Fruit fly (Drosophila melanogaster) whole organism, pupa: ENCODE data around the gene Atu.

Source experiments
- CG10348 ChIP-seq: fragments of 200-800 bp; sonication (Bioruptor generic); IDR thresholded peaks from 2 replicates; pipeline ENCODE4 v1.3.6; 2022; ENCODE audit warnings: missing biosample characterization, missing genetic modification characterization
- CG12605 ChIP-seq: fragments of 200-800 bp; sonication (Bioruptor generic); IDR thresholded peaks from 2 replicates; pipeline ENCODE4 v1.3.6; 2022; ENCODE audit warnings: missing biosample characterization, missing genetic modification characterization
- CG14655 ChIP-seq: fragments of 200-800 bp; sonication (Bioruptor generic); optimal IDR thresholded peaks from 3 replicates; lab custom pipeline; 2017; ENCODE audit warnings: mild to moderate bottlenecking, missing biosample characterization, missing genetic modification reagents, missing genetic modification characterization
- CG32121 ChIP-seq: fragments of 200-800 bp; sonication (Bioruptor generic); IDR thresholded peaks from 2 replicates; pipeline ENCODE4 v1.3.6; 2022; ENCODE audit warnings: missing biosample characterization, missing genetic modification characterization
- CG34367 ChIP-seq: fragments of 200-800 bp; sonication (Bioruptor generic); optimal IDR thresholded peaks from 2 replicates; lab custom pipeline; 2018; ENCODE audit warnings: missing biosample characterization, mild to moderate bottlenecking, missing genetic modification characterization
- CG8159 ChIP-seq: fragments of 200-800 bp; sonication (Bioruptor generic); optimal IDR thresholded peaks from 3 replicates; lab custom pipeline; 2018; ENCODE audit warnings: missing biosample characterization, mild to moderate bottlenecking, missing genetic modification characterization, moderate library complexity
- CG8301 ChIP-seq: fragments of 200-800 bp; sonication (Bioruptor generic); optimal IDR thresholded peaks from 2 replicates; lab custom pipeline; 2018; ENCODE audit warnings: missing biosample characterization, mild to moderate bottlenecking, missing genetic modification characterization
- CG9948 ChIP-seq: fragments of 200-800 bp; sonication (Bioruptor generic); optimal IDR thresholded peaks from 2 replicates; lab custom pipeline; 2018; ENCODE audit warnings: missing biosample characterization, mild to moderate bottlenecking, missing genetic modification characterization, moderate library complexity
- EcR ChIP-seq: fragments of 200-800 bp; sonication (Bioruptor generic); optimal IDR thresholded peaks from 3 replicates; lab custom pipeline; 2019; ENCODE audit warnings: missing biosample characterization, missing genetic modification characterization, mild to moderate bottlenecking, moderate library complexity, missing genetic modification reagents
- Pif1A ChIP-seq: fragments of 200-800 bp; sonication (Bioruptor generic); optimal IDR thresholded peaks from 3 replicates; lab custom pipeline; 2016; ENCODE audit warnings: missing biosample characterization, missing genetic modification characterization
- Pif1B ChIP-seq: fragments of 200-800 bp; sonication (Bioruptor generic); optimal IDR thresholded peaks from 3 replicates; lab custom pipeline; 2016; ENCODE audit warnings: missing biosample characterization, missing genetic modification characterization
- Snoo ChIP-seq: fragments of 200-800 bp; sonication (Bioruptor generic); optimal IDR thresholded peaks from 3 replicates; lab custom pipeline; 2017; ENCODE audit warnings: missing biosample characterization, mild to moderate bottlenecking, missing genetic modification characterization, inconsistent platforms
- gl ChIP-seq: fragments of 200-800 bp; sonication (Bioruptor generic); optimal IDR thresholded peaks from 2 replicates; lab custom pipeline; 2018; ENCODE audit warnings: missing biosample characterization, mild to moderate bottlenecking, missing genetic modification characterization

- TF ChIP-seq CG12605 (GFP tag; lab: Robert Waterston, UW) (no peak), CG8301 (tag; lab: Kevin White, UChicago) (no peak), CG10348 (GFP tag; lab: Robert Waterston, UW) (no peak), gl (tag; lab: Kevin White, UChicago) (no peak), CG34367 (tag; lab: Kevin White, UChicago) (no peak), Snoo (tag; lab: Kevin White, UChicago) (no peak), CG8159 (tag; lab: Kevin White, UChicago) (no peak), EcR (GFP tag; lab: Kevin White, UChicago) (no peak), CG9948 (no peak), Pif1A (GFP tag; lab: Kevin White, UChicago) (no peak), CG14655 (GFP tag; lab: Kevin White, UChicago) (no peak), CG32121 (GFP tag; lab: Robert Waterston, UW) (no peak), Pif1B (no peak)
Observed at dm6 chr3R:5627552-5627951, 14.4 kb downstream of the Atu start, which contains the start of gene CG31551.
